Fruit fly (Drosophila melanogaster) whole organism, embryonic: ENCODE results near the gene CG6847.

Experiments used
- Blimp-1 ChIP-seq: fragments of 200-800 bp; sonication (Bioruptor generic); optimal IDR thresholded peaks from 3 replicates; lab custom pipeline; 2018; ENCODE audit warnings: missing biosample characterization, missing genetic modification characterization, mild to moderate bottlenecking, moderate library complexity, missing genetic modification reagents
- CG10147 ChIP-seq: fragments of 200-800 bp; sonication (Bioruptor generic); optimal IDR thresholded peaks from 2 replicates; lab custom pipeline; 2019; ENCODE audit warnings: missing biosample characterization, mild to moderate bottlenecking, missing genetic modification characterization, moderate library complexity
- CG11093 ChIP-seq: fragments of 200-800 bp; sonication (Bioruptor generic); IDR thresholded peaks from 3 replicates; pipeline ENCODE4 v1.3.6; 2022; ENCODE audit warnings: missing biosample characterization, missing genetic modification characterization
- CG11560 ChIP-seq: fragments of 200-800 bp; sonication (Bioruptor generic); IDR thresholded peaks from 3 replicates; pipeline ENCODE4 v1.3.6; 2022; ENCODE audit warnings: missing biosample characterization, missing genetic modification characterization
- CG15696 ChIP-seq: fragments of 200-800 bp; sonication (Bioruptor generic); optimal IDR thresholded peaks from 2 replicates; lab custom pipeline; 2019; ENCODE audit warnings: missing biosample characterization, mild to moderate bottlenecking, missing genetic modification characterization, moderate library complexity
- CG17361 ChIP-seq: fragments of 200-800 bp; sonication (Bioruptor generic); IDR thresholded peaks from 3 replicates; pipeline ENCODE4 v1.3.6; 2022; ENCODE audit warnings: missing biosample characterization, missing genetic modification characterization
- CG17802 ChIP-seq: fragments of 200-800 bp; sonication (Bioruptor generic); optimal IDR thresholded peaks from 2 replicates; lab custom pipeline; 2018; ENCODE audit warnings: missing biosample characterization, mild to moderate bottlenecking, missing genetic modification characterization, moderate library complexity
- CG18262 ChIP-seq: fragments of 200-800 bp; optimal IDR thresholded peaks from 3 replicates; lab custom pipeline; 2019; ENCODE audit warnings: missing biosample characterization, mild to moderate bottlenecking, missing genetic modification characterization, moderate library complexity
- CG18476 ChIP-seq: fragments of 200-800 bp; sonication (Bioruptor generic); optimal IDR thresholded peaks from 2 replicates; lab custom pipeline; 2016; ENCODE audit warnings: missing biosample characterization, mild to moderate bottlenecking, missing genetic modification characterization
- CG2199 ChIP-seq: fragments of 200-800 bp; sonication (Bioruptor generic); IDR thresholded peaks from 3 replicates; pipeline ENCODE4 v1.3.6; 2022; ENCODE audit warnings: missing biosample characterization, missing genetic modification characterization
- CG2889 ChIP-seq: fragments of 200-800 bp; sonication (Bioruptor generic); IDR thresholded peaks from 3 replicates; pipeline ENCODE4 v1.3.6; 2022; ENCODE audit warnings: missing biosample characterization, missing genetic modification characterization
- CG33213 ChIP-seq: fragments of 200-800 bp; sonication (Bioruptor generic); optimal IDR thresholded peaks from 3 replicates; lab custom pipeline; 2016; ENCODE audit warnings: missing biosample characterization, missing genetic modification characterization
- CG33557 ChIP-seq: fragments of 200-800 bp; sonication (Bioruptor generic); optimal IDR thresholded peaks from 2 replicates; lab custom pipeline; 2019; ENCODE audit warnings: missing biosample characterization, mild to moderate bottlenecking, missing genetic modification characterization, moderate library complexity
- CG3995 ChIP-seq: fragments of 200-800 bp; sonication (Bioruptor generic); optimal IDR thresholded peaks from 3 replicates; lab custom pipeline; 2016; ENCODE audit warnings: missing biosample characterization, missing genetic modification characterization
- CG4282 ChIP-seq: fragments of 200-800 bp; sonication (Bioruptor generic); optimal IDR thresholded peaks from 2 replicates; lab custom pipeline; 2016; ENCODE audit warnings: missing biosample characterization, missing genetic modification characterization
- CG4424 ChIP-seq: fragments of 200-800 bp; sonication (Bioruptor generic); optimal IDR thresholded peaks from 3 replicates; lab custom pipeline; 2016; ENCODE audit warnings: missing biosample characterization, missing genetic modification characterization
- CG4854 ChIP-seq: fragments of 200-800 bp; sonication (Bioruptor generic); optimal IDR thresholded peaks from 2 replicates; lab custom pipeline; 2016; ENCODE audit warnings: missing biosample characterization, missing genetic modification characterization, inconsistent platforms
- CG6175 ChIP-seq: fragments of 200-800 bp; sonication (Bioruptor generic); IDR thresholded peaks from 3 replicates; pipeline ENCODE4 v1.3.6; 2022; ENCODE audit warnings: missing biosample characterization, missing genetic modification characterization
- CG6654 ChIP-seq: fragments of 200-800 bp; sonication (Bioruptor generic); optimal IDR thresholded peaks from 2 replicates; lab custom pipeline; 2017; ENCODE audit warnings: missing biosample characterization, mild to moderate bottlenecking, missing genetic modification characterization
- CG7745 ChIP-seq: fragments of 200-800 bp; sonication (Bioruptor generic); optimal IDR thresholded peaks from 2 replicates; lab custom pipeline; 2018; ENCODE audit warnings: missing biosample characterization, mild to moderate bottlenecking, missing genetic modification characterization, moderate library complexity
- CG9609 ChIP-seq: fragments of 200-800 bp; sonication (Bioruptor generic); optimal IDR thresholded peaks from 3 replicates; lab custom pipeline; 2016; ENCODE audit warnings: missing biosample characterization, missing genetic modification characterization
- CTCF ChIP-seq: fragments of 200-800 bp; sonication (Bioruptor generic); optimal IDR thresholded peaks from 2 replicates; lab custom pipeline; 2017; ENCODE audit warnings: missing biosample characterization, mild to moderate bottlenecking, missing genetic modification characterization, moderate library complexity
- Fer1 ChIP-seq: fragments of 200-800 bp; sonication (Bioruptor generic); optimal IDR thresholded peaks from 2 replicates; lab custom pipeline; 2017; ENCODE audit warnings: missing biosample characterization, mild to moderate bottlenecking, missing genetic modification characterization
- Gsc ChIP-seq: fragments of 200-800 bp; sonication (Bioruptor generic); IDR thresholded peaks from 2 replicates; pipeline ENCODE4 v1.3.6; 2022; ENCODE audit warnings: missing biosample characterization, missing genetic modification characterization
- Hmr ChIP-seq: fragments of 200-800 bp; sonication (Bioruptor generic); optimal IDR thresholded peaks from 3 replicates; lab custom pipeline; 2017; ENCODE audit warnings: mild to moderate bottlenecking, missing biosample characterization, missing genetic modification reagents, missing genetic modification characterization
- Hr51 ChIP-seq, 2 experiments: fragments of 200-800 bp; sonication (Bioruptor generic); optimal IDR thresholded peaks; 2 replicates in 1 of 2; 3 replicates in 1 of 2; lab custom pipeline; 2016 to 2018; ENCODE audit warnings: missing biosample characterization in 2 of 2, missing genetic modification characterization in 2 of 2, mild to moderate bottlenecking in 1 of 2, moderate library complexity in 1 of 2
- Lpt ChIP-seq: fragments of >200 bp; optimal IDR thresholded peaks from 2 replicates; lab custom pipeline; 2018; ENCODE audit warnings: missing biosample characterization, missing genetic modification characterization
- Max ChIP-seq: fragments of 200-800 bp; sonication (Bioruptor generic); optimal IDR thresholded peaks from 2 replicates; lab custom pipeline; 2016; ENCODE audit warnings: missing biosample characterization, mild to moderate bottlenecking, missing genetic modification characterization
- Med ChIP-seq: fragments of 200-800 bp; sonication (Bioruptor generic); peaks from one replicate; lab custom pipeline; 2016; ENCODE audit warnings: missing biosample characterization, missing genetic modification characterization, mild to moderate bottlenecking, inconsistent platforms, moderate library complexity
- Mes4 ChIP-seq: fragments of 200-800 bp; sonication (Bioruptor generic); optimal IDR thresholded peaks from 2 replicates; lab custom pipeline; 2016; ENCODE audit warnings: missing biosample characterization, missing genetic modification characterization
- Mrtf ChIP-seq: fragments of 200-800 bp; sonication (Bioruptor generic); IDR thresholded peaks from 3 replicates; pipeline ENCODE4 v1.3.6; 2022; ENCODE audit warnings: missing biosample characterization, missing genetic modification characterization
- NK7.1 ChIP-seq: fragments of 200-800 bp; sonication (Bioruptor generic); optimal IDR thresholded peaks from 3 replicates; lab custom pipeline; 2016; ENCODE audit warnings: missing biosample characterization, missing genetic modification characterization
- Poxn ChIP-seq: fragments of 200-800 bp; sonication (Bioruptor generic); IDR thresholded peaks from 2 replicates; pipeline ENCODE4 v1.3.6; 2022; ENCODE audit warnings: missing biosample characterization, missing genetic modification characterization
- Rx ChIP-seq: fragments of 200-800 bp; sonication (Bioruptor generic); IDR thresholded peaks from 2 replicates; pipeline ENCODE4 v1.3.6; 2022; ENCODE audit warnings: missing biosample characterization, missing genetic modification characterization
- Trl ChIP-seq, 3 experiments: fragments of >200 bp in 2 of 3; fragments of 200-800 bp in 1 of 3; sonication (Bioruptor generic) in 1 of 3; optimal IDR thresholded peaks; 2 replicates in 1 of 3; 3 replicates in 2 of 3; lab custom pipeline; 2016 to 2017; ENCODE audit warnings: missing biosample characterization in 1 of 3, missing genetic modification characterization in 1 of 3
- bcd ChIP-seq: fragments of 200-800 bp; sonication (Bioruptor generic); optimal IDR thresholded peaks from 2 replicates; lab custom pipeline; 2017; ENCODE audit warnings: missing biosample characterization, mild to moderate bottlenecking, missing genetic modification characterization
- br ChIP-seq: fragments of >200 bp; optimal IDR thresholded peaks from 2 replicates; lab custom pipeline; 2017
- chinmo ChIP-seq: fragments of 200-800 bp; sonication (Bioruptor generic); IDR thresholded peaks from 4 replicates; pipeline ENCODE4 v1.3.6; 2022; ENCODE audit warnings: missing biosample characterization, missing genetic modification characterization; ENCODE audit not compliant: partially characterized antibody
- chm ChIP-seq: fragments of 200-800 bp; sonication (Bioruptor generic); IDR thresholded peaks from 2 replicates; pipeline ENCODE4 v1.3.6; 2022; ENCODE audit warnings: missing biosample characterization, missing genetic modification characterization
- ci ChIP-seq: fragments of 200-800 bp; sonication (Bioruptor generic); IDR thresholded peaks from 3 replicates; pipeline ENCODE4 v1.3.6; 2022; ENCODE audit warnings: missing biosample characterization, missing genetic modification characterization
- croc ChIP-seq: fragments of 200-800 bp; sonication (Bioruptor generic); conservative IDR thresholded peaks from 3 replicates; pipeline ENCODE4 v1.3.6; 2022; ENCODE audit warnings: missing biosample characterization, missing genetic modification characterization
- fu2 ChIP-seq: fragments of 200-800 bp; sonication (Bioruptor generic); optimal IDR thresholded peaks from 2 replicates; lab custom pipeline; 2016; ENCODE audit warnings: missing biosample characterization, missing genetic modification characterization
- gsb ChIP-seq: fragments of 200-800 bp; sonication (Bioruptor generic); IDR thresholded peaks from 2 replicates; pipeline ENCODE4 v1.3.6; 2022; ENCODE audit warnings: missing biosample characterization, missing genetic modification characterization
- h ChIP-seq: fragments of >200 bp; optimal IDR thresholded peaks from 2 replicates; lab custom pipeline; 2017
- her ChIP-seq: fragments of 200-800 bp; sonication (Bioruptor generic); optimal IDR thresholded peaks from 2 replicates; lab custom pipeline; 2016; ENCODE audit warnings: missing biosample characterization, missing genetic modification characterization
- jing ChIP-seq: fragments of 200-800 bp; sonication (Bioruptor generic); optimal IDR thresholded peaks from 2 replicates; lab custom pipeline; 2018; ENCODE audit warnings: missing biosample characterization, mild to moderate bottlenecking, missing genetic modification characterization
- luna ChIP-seq: fragments of 200-800 bp; sonication (Bioruptor generic); optimal IDR thresholded peaks from 2 replicates; lab custom pipeline; 2016; ENCODE audit warnings: missing biosample characterization, missing genetic modification characterization
- slbo ChIP-seq: fragments of 200-800 bp; sonication (Bioruptor generic); IDR thresholded peaks from 2 replicates; pipeline ENCODE4 v1.3.6; 2022; ENCODE audit warnings: missing biosample characterization, missing genetic modification characterization
- stwl ChIP-seq: fragments of 200-800 bp; sonication (Bioruptor generic); optimal IDR thresholded peaks from 3 replicates; lab custom pipeline; 2018; ENCODE audit warnings: missing biosample characterization, mild to moderate bottlenecking, missing genetic modification characterization, moderate library complexity
- tap ChIP-seq: fragments of 200-800 bp; optimal IDR thresholded peaks from 3 replicates; lab custom pipeline; 2019; ENCODE audit warnings: missing biosample characterization, mild to moderate bottlenecking, missing genetic modification characterization, moderate library complexity
- z ChIP-seq: fragments of 200-800 bp; sonication (Bioruptor generic); IDR thresholded peaks from 3 replicates; pipeline ENCODE4 v1.3.6; 2022; ENCODE audit warnings: missing biosample characterization, missing genetic modification characterization

CG6847 gene

DNA sequence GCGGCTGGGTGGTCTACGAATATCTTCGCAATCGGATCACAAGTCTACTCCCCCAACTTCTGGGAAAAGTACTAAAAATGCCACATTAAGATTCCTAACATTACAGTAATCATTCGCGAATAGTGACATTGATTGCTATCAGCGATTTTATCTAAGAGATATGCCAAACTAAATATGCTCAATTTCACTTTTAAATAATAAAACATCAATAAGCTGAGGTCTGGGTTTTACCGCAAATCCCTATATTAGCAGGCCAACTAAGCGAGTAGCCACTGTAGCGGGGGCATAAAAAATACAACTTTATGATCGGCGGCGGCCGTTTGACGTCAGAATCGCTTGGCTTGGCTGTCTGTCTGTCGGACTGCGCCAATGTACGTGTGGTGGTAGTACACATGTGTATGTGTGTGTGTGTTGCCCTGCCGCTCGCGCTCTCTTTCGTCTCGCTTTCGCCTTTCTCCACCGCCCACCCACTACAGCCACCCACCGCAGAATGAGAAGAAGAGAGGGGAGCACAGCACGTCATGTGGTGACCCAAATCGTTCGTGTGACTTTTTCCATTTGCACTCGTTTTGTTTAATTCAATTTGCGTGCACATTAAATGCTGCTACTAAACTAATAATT is 30.9 kb upstream of the CG6847 start (continued):
- TF ChIP-seq Mes4: peak; percentile 86
- peak; percentile 70 for TF ChIP-seq CG33557 (GFP tag; lab: Kevin White, UChicago)
- TF ChIP-seq Hr51 (GFP tag; optimal IDR thresholded peaks at IDR 0.05; lab: Kevin White, UChicago): peak; percentile 94 to 95
- TF ChIP-seq CG18476 (GFP tag; lab: Kevin White, UChicago): peak; percentile 77
- TF ChIP-seq stwl (tag; lab: Kevin White, UChicago): no peak
- TF ChIP-seq croc (GFP tag; lab: Robert Waterston, UW): peak; percentile 88
- TF ChIP-seq chm (GFP tag; lab: Robert Waterston, UW): peak; percentile 90; the same call in 1 of the 2 replicates
- no peak for TF ChIP-seq h (lab: Kevin White, UChicago)
- TF ChIP-seq fu2 (GFP tag; lab: Kevin White, UChicago): peak; percentile 95
- peak; percentile 96 for TF ChIP-seq Hmr (GFP tag; lab: Kevin White, UChicago)
- TF ChIP-seq Trl (optimal IDR thresholded peaks at IDR 0.05; lab: Kevin White, UChicago): peak; percentile 22 to 36
- peak; percentile 95 for TF ChIP-seq Trl (GFP tag; optimal IDR thresholded peaks at IDR 0.05; lab: Kevin White, UChicago)
- peak; percentile 93 for TF ChIP-seq luna (GFP tag; lab: Kevin White, UChicago)
- TF ChIP-seq CG11093: peak; percentile 92
- TF ChIP-seq CG2889 (GFP tag; lab: Robert Waterston, UW): peak; percentile 96
- peak; percentile 91 for TF ChIP-seq Fer1 (GFP tag; lab: Kevin White, UChicago)
- peak; percentile 53 for TF ChIP-seq CG15696 (tag; lab: Kevin White, UChicago)
- peak; percentile 85 for TF ChIP-seq CG4854 (GFP tag; lab: Kevin White, UChicago)
- peak; percentile 66 for TF ChIP-seq CG4282 (GFP tag; lab: Kevin White, UChicago)
- peak; percentile 74 for TF ChIP-seq CG3995
- TF ChIP-seq Mrtf (GFP tag; lab: Robert Waterston, UW): peak; percentile 94
- peak; percentile 100 for TF ChIP-seq Med (GFP tag; lab: Kevin White, UChicago)
- TF ChIP-seq CG33213: peak; percentile 84
- TF ChIP-seq CG6175: peak; percentile 93
- TF ChIP-seq ci (GFP tag; lab: Robert Waterston, UW): peak; percentile 98
- peak; percentile 95 for TF ChIP-seq CG17361 (GFP tag; lab: Robert Waterston, UW)
- no peak for TF ChIP-seq br
- TF ChIP-seq Rx (GFP tag; lab: Robert Waterston, UW): peak; percentile 92
- TF ChIP-seq tap (tag; lab: Kevin White, UChicago): peak; percentile 90
- TF ChIP-seq slbo (GFP tag; lab: Robert Waterston, UW): peak; percentile 98
- TF ChIP-seq CG9609 (GFP tag; lab: Kevin White, UChicago): peak; percentile 95
- TF ChIP-seq CG17802 (tag; lab: Kevin White, UChicago): peak; percentile 72
- TF ChIP-seq Lpt (GFP tag; lab: Kevin White, UChicago): no peak
- peak; percentile 90 for TF ChIP-seq CG18262 (tag; lab: Kevin White, UChicago)
- peak; percentile 93 for TF ChIP-seq bcd (GFP tag; lab: Kevin White, UChicago)
- 0 out of 4 replicates have a peak, but pooled peaks have one; percentile 30 for TF ChIP-seq chinmo (GFP tag; lab: Robert Waterston, UW)
- peak; percentile 89 for TF ChIP-seq CG10147 (GFP tag; lab: Kevin White, UChicago)
- peak; percentile 81 for TF ChIP-seq CG6654
- TF ChIP-seq gsb (GFP tag; lab: Robert Waterston, UW): peak; percentile 93
- peak; percentile 87 for TF ChIP-seq Poxn (GFP tag; lab: Robert Waterston, UW)
- peak; percentile 88 for TF ChIP-seq Blimp-1 (GFP tag; lab: Kevin White, UChicago)
- TF ChIP-seq CG4424 (GFP tag; lab: Kevin White, UChicago): peak; percentile 88
- peak; percentile 90 for TF ChIP-seq her (GFP tag; lab: Kevin White, UChicago)
- TF ChIP-seq CTCF (GFP tag; lab: Kevin White, UChicago): peak; percentile 66
- peak; percentile 77 for TF ChIP-seq Max (GFP tag; lab: Kevin White, UChicago)
- TF ChIP-seq z (GFP tag; lab: Robert Waterston, UW): 0 out of 3 replicates have a peak, but pooled peaks have one; percentile 20
- TF ChIP-seq CG7745 (tag; lab: Kevin White, UChicago): no peak
- TF ChIP-seq CG11560 (tag; lab: Robert Waterston, UW): peak; percentile 89
- peak; percentile 86 for TF ChIP-seq Gsc (GFP tag; lab: Robert Waterston, UW)
- peak; percentile 93 for TF ChIP-seq NK7.1 (GFP tag; lab: Kevin White, UChicago)
- no peak for TF ChIP-seq CG2199 (GFP tag; lab: Robert Waterston, UW)
- TF ChIP-seq jing (GFP tag; lab: Kevin White, UChicago): peak; percentile 94
